Worm (Caenorhabditis elegans) whole organism, late embryonic: ENCODE results near the gene srx-51.

Experiments
- C38D4.7 ChIP-seq: fragments of 200-800 bp; sonication (Bioruptor generic); optimal IDR thresholded peaks from 2 replicates; lab custom pipeline; 2018; ENCODE audit warnings: mild to moderate bottlenecking, missing genetic modification characterization, moderate library complexity, missing compliant biosample characterization
- K09A11.1 ChIP-seq: sonication (generic microtip); optimal IDR thresholded peaks from 2 replicates; lab custom pipeline; 2017; ENCODE audit warnings: antibody characterized with exemption, mild to moderate bottlenecking, missing genetic modification characterization, missing compliant biosample characterization; ENCODE audit not compliant: insufficient read depth
- ceh-22 ChIP-seq: sonication (generic microtip); optimal IDR thresholded peaks from 2 replicates; lab custom pipeline; 2017; ENCODE audit warnings: missing biosample characterization, missing genetic modification characterization
- ceh-31 ChIP-seq: sonication (generic microtip); optimal IDR thresholded peaks from 2 replicates; lab custom pipeline; 2016; ENCODE audit warnings: missing genetic modification characterization, missing compliant biosample characterization
- dmd-4 ChIP-seq: sonication (generic microtip); optimal IDR thresholded peaks from 2 replicates; lab custom pipeline; 2016; ENCODE audit warnings: borderline replicate concordance, missing genetic modification characterization, missing compliant biosample characterization
- fkh-10 ChIP-seq: fragments of 150-350 bp; optimal IDR thresholded peaks from 2 replicates; lab custom pipeline; 2014; ENCODE audit warnings: missing biosample characterization, missing genetic modification reagents, missing genetic modification characterization
- gmeb-2 ChIP-seq: sonication (generic microtip); optimal IDR thresholded peaks from 2 replicates; lab custom pipeline; 2016; ENCODE audit warnings: missing genetic modification characterization, inconsistent platforms, missing compliant biosample characterization
- mec-3 ChIP-seq: sonication (generic microtip); optimal IDR thresholded peaks from 2 replicates; lab custom pipeline; 2016; ENCODE audit warnings: borderline replicate concordance, missing genetic modification characterization, missing compliant biosample characterization
- odd-2 ChIP-seq: sonication (generic microtip); optimal IDR thresholded peaks from 2 replicates; lab custom pipeline; 2017; ENCODE audit warnings: antibody characterized with exemption, mild to moderate bottlenecking, missing genetic modification characterization, missing compliant biosample characterization
- pag-3 ChIP-seq: sonication (generic microtip); optimal IDR thresholded peaks from 2 replicates; lab custom pipeline; 2016; ENCODE audit warnings: missing compliant biosample characterization, missing genetic modification characterization, borderline replicate concordance
- pqm-1 ChIP-seq: sonication (generic microtip); optimal IDR thresholded peaks from 2 replicates; lab custom pipeline; 2016; ENCODE audit warnings: missing genetic modification characterization, missing compliant biosample characterization
- unc-55 ChIP-seq: sonication (generic microtip); optimal IDR thresholded peaks from 2 replicates; lab custom pipeline; 2017; ENCODE audit warnings: missing biosample characterization, missing genetic modification reagents, missing genetic modification characterization
- unc-86 ChIP-seq: sonication (generic microtip); optimal IDR thresholded peaks from 2 replicates; lab custom pipeline; 2016; ENCODE audit warnings: missing genetic modification characterization, missing compliant biosample characterization

- TF ChIP-seq mec-3 (tag; lab: Kevin White, UChicago) (no peak), odd-2 (tag; lab: Kevin White, UChicago) (no peak), dmd-4 (tag; lab: Kevin White, UChicago) (no peak), unc-55 (GFP tag; lab: Kevin White, UChicago) (no peak), K09A11.1 (no peak), ceh-22 (no peak), gmeb-2 (tag; lab: Kevin White, UChicago) (no peak), ceh-31 (tag; lab: Kevin White, UChicago) (no peak), fkh-10 (GFP tag; lab: Kevin White, UChicago) (no peak), unc-86 (no peak), pag-3 (tag; lab: Kevin White, UChicago) (no peak), pqm-1 (no peak), C38D4.7 (GFP tag; lab: Kevin White, UChicago) (no peak)
Measured at ce11 chrV:15272263-15272662, 9.4 kb upstream of the srx-51 start, which contains the start of gene T10H4.4.
